Worm (Caenorhabditis elegans): ENCODE results near the gene Y56A3A.31.
A peak's percentile ranks its signal among the peaks of the same experiment; 100 is the strongest.

Gene Y56A3A.31

DNA sequence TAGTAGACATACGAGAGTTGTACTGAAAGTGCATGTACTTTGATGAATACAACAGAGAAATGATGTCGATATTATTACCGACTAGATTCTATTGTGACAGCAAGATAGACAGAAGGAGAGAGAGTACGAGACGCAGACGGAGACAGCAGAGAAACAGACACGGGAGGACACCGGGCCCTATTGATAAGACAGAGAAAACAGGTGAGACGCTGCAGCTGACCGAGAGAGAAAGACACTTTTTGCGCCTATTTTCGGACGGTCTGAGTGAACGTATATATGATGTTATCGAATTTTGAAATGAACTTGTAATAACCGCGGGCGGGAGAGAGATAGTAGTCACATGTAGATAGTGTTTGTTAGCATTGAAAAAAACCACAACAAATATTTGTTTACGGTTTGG lies 29.0 kb downstream of the Y56A3A.31 start (continued):
- TF ChIP-seq ces-1 (GFP tag; optimal IDR thresholded peaks at IDR 0.05), result no peak
- peak; percentile 20; the same call in 1 of the 2 replicates for TF ChIP-seq hmg-1.1 (GFP tag; IDR thresholded peaks at IDR 0.05)
- TF ChIP-seq unc-62 (GFP tag; optimal IDR thresholded peaks at IDR 0.05 in 1 of 2), result peak; percentile 55 to 58
- no peak for TF ChIP-seq unc-62 (tag; optimal IDR thresholded peaks at IDR 0.05)
- TF ChIP-seq lin-38 (GFP tag; IDR thresholded peaks at IDR 0.05), result peak; percentile 23
- peak; percentile 92 for TF ChIP-seq nhr-48 (tag; optimal IDR thresholded peaks at IDR 0.05)
- no peak for TF ChIP-seq egl-43 (GFP tag; IDR thresholded peaks at IDR 0.05)
- no peak for TF ChIP-seq snpc-4 (tag; optimal IDR thresholded peaks at IDR 0.05)
- no peak for TF ChIP-seq nhr-41 (GFP tag; IDR thresholded peaks at IDR 0.05)
- TF ChIP-seq F49E8.2 (tag; optimal IDR thresholded peaks at IDR 0.05; ENCODE audit: borderline replicate concordance), result no peak
- no peak for TF ChIP-seq vab-7 (GFP tag; IDR thresholded peaks at IDR 0.05)
- TF ChIP-seq mes-2 (tag; optimal IDR thresholded peaks at IDR 0.05; ENCODE audit: poor library complexity, severe bottlenecking), result peak; percentile 79
- peak; percentile 46; the same call in 1 of the 2 replicates for TF ChIP-seq T26A8.4 (GFP tag; IDR thresholded peaks at IDR 0.05)
- TF ChIP-seq ceh-28 (tag; optimal IDR thresholded peaks at IDR 0.05), result no peak
- no peak for TF ChIP-seq nhr-25 (tag; optimal IDR thresholded peaks at IDR 0.05; ENCODE audit: borderline replicate concordance, insufficient read depth)
- TF ChIP-seq nhr-42 (GFP tag; IDR thresholded peaks at IDR 0.05), result 0 out of 2 replicates have a peak, but pooled peaks have one; percentile 19
- TF ChIP-seq dmd-6 (GFP tag; IDR thresholded peaks at IDR 0.05), result peak; percentile 92
- no peak for TF ChIP-seq madf-5 (GFP tag; IDR thresholded peaks at IDR 0.05)
- no peak for TF ChIP-seq zfp-3 (GFP tag; conservative IDR thresholded peaks at IDR 0.05)
- no peak for TF ChIP-seq nhr-237 (tag; optimal IDR thresholded peaks at IDR 0.05)
- TF ChIP-seq hlh-30 (tag; optimal IDR thresholded peaks at IDR 0.05; ENCODE audit: insufficient read depth), result peak; percentile 89
- TF ChIP-seq mxl-2 (GFP tag; conservative IDR thresholded peaks at IDR 0.05), result no peak
- TF ChIP-seq zip-11 (GFP tag; IDR thresholded peaks at IDR 0.05), result no peak
- peak in 1 of 2 experiments; percentile 86 for TF ChIP-seq hif-1 (tag; optimal IDR thresholded peaks at IDR 0.05)
- TF ChIP-seq nhr-77 (tag; optimal IDR thresholded peaks at IDR 0.05), result peak; percentile 74
- TF ChIP-seq nhr-111 (GFP tag; optimal IDR thresholded peaks at IDR 0.05), result no peak
- no peak for TF ChIP-seq aly-2 (tag; optimal IDR thresholded peaks at IDR 0.05)
- TF ChIP-seq gei-8 (GFP tag; optimal IDR thresholded peaks at IDR 0.05), result no peak
- no peak for TF ChIP-seq saeg-2 (GFP tag; IDR thresholded peaks at IDR 0.05)
- peak; percentile 38 for TF ChIP-seq nhr-11 (tag; optimal IDR thresholded peaks at IDR 0.05)
- no peak for TF ChIP-seq fos-1 (tag; optimal IDR thresholded peaks at IDR 0.05)
- no peak for TF ChIP-seq zfp-2 (tag; optimal IDR thresholded peaks at IDR 0.05)
- no peak for TF ChIP-seq madf-9 (GFP tag; conservative IDR thresholded peaks at IDR 0.05)
- no peak for TF ChIP-seq spr-1 (tag; optimal IDR thresholded peaks at IDR 0.05)
- TF ChIP-seq daf-12 (tag; optimal IDR thresholded peaks at IDR 0.05), result no peak
- TF ChIP-seq rbr-2 (tag; optimal IDR thresholded peaks at IDR 0.05), result peak; percentile 24
- no peak for TF ChIP-seq ceh-82 (tag; optimal IDR thresholded peaks at IDR 0.05)
- no peak for TF ChIP-seq daf-16 (GFP tag; optimal IDR thresholded peaks at IDR 0.05)
- TF ChIP-seq daf-16 (tag; optimal IDR thresholded peaks at IDR 0.05), result peak; percentile 99

DNA sequence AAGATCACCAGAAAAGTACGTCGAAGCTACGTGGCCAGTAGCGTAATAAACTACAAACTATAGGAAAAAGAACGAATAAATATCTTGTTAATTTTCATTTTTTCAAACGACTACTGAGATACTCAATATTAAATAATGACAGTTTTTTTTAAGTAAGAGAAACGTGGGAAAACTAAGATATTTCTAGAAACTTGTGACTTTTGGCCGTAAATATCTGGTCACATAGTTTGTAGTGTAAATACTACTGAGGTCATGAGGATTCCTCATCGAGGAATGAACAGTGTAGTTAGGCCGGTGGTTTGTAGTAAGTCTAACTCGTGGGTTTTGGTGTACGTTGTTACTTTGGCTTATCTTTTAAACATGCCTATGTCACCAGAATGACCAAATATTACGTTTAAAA lies 30.8 kb downstream of the Y56A3A.31 start:
- TF ChIP-seq nhr-28 (tag; optimal IDR thresholded peaks at IDR 0.05) (peak; percentile 77), hlh-30 (tag; optimal IDR thresholded peaks at IDR 0.05; ENCODE audit: insufficient read depth) (peak; percentile 50)

DNA sequence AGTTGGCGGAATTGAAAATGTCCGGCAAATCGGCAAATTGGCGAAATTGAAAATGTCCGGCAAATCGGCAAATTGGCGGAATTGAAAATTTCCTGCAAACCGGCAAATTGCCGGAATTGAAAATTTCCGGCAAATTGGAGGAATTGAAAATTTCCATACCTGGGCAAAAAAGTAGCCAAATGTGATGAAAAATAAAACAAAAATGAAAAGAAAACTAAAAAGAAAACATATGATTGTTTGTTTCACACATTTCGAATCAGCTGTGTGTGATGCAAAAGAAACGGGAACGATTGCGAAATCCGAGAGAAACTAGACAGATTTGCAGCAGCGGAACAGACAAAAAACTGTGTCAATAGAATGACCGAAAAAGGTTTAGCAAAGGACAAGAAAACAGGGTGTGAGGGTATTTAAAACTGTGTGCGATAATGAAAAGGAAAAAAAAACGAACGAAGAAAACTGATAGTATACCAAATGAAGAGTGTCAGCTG lies 31.6 kb downstream of the Y56A3A.31 start:
- TF ChIP-seq dmd-6 (GFP tag; IDR thresholded peaks at IDR 0.05), result peak; percentile 28; the same call in 1 of the 2 replicates
- TF ChIP-seq aha-1 (tag), result peak; percentile 28
